Worm (Caenorhabditis elegans): ENCODE measurements around the gene clec-72.
A peak's percentile ranks its signal among the peaks of the same experiment; 100 is the strongest.

Gene clec-72

ce11 chrIV:3960396-3960795 lies 15.8 kb downstream of the clec-72 start, which contains the start of gene clec-75:
Gene clec-75 (plus strand): TSS chrIV:3960734.
- TF ChIP-seq lir-3 (tag; optimal IDR thresholded peaks at IDR 0.05) (no peak), pqm-1 (tag; optimal IDR thresholded peaks at IDR 0.05) (peak; percentile 73), ceh-62 (tag; optimal IDR thresholded peaks at IDR 0.05) (no peak), zfp-3 (GFP tag; conservative IDR thresholded peaks at IDR 0.05) (no peak), nhr-28 (tag; optimal IDR thresholded peaks at IDR 0.05) (peak; percentile 43), daf-16 (GFP tag; optimal IDR thresholded peaks at IDR 0.05) (no peak), daf-16 (tag; optimal IDR thresholded peaks at IDR 0.05) (peak; percentile 67), dmd-6 (GFP tag; IDR thresholded peaks at IDR 0.05) (peak; percentile 29; the same call in 1 of the 2 replicates)

- no peak for TF ChIP-seq spr-3 (GFP tag; optimal IDR thresholded peaks at IDR 0.05)
- TF ChIP-seq mdl-1 (tag; optimal IDR thresholded peaks at IDR 0.05): no peak
- TF ChIP-seq nhr-10 (tag; optimal IDR thresholded peaks at IDR 0.05): no peak
- TF ChIP-seq jun-1 (tag; optimal IDR thresholded peaks at IDR 0.05): no peak
- no peak for TF ChIP-seq nhr-76 (tag; optimal IDR thresholded peaks at IDR 0.05)
- TF ChIP-seq hlh-11 (tag; optimal IDR thresholded peaks at IDR 0.05): no peak
- no peak for TF ChIP-seq duxl-1 (tag; optimal IDR thresholded peaks at IDR 0.05; ENCODE audit: poor library complexity)
- TF ChIP-seq mdt-29 (GFP tag; IDR thresholded peaks at IDR 0.05): no peak
- TF ChIP-seq unc-130 (GFP tag; optimal IDR thresholded peaks at IDR 0.05): no peak
- TF ChIP-seq ceh-32 (tag; optimal IDR thresholded peaks at IDR 0.05; ENCODE audit: poor library complexity): no peak
- no peak for TF ChIP-seq lin-39 (tag; optimal IDR thresholded peaks at IDR 0.05)
- TF ChIP-seq egl-43 (GFP tag; IDR thresholded peaks at IDR 0.05): no peak
- TF ChIP-seq arid-1 (GFP tag; conservative IDR thresholded peaks at IDR 0.05): no peak
- TF ChIP-seq vab-7 (GFP tag; IDR thresholded peaks at IDR 0.05): no peak
- no peak for TF ChIP-seq spr-1 (tag; optimal IDR thresholded peaks at IDR 0.05)
- no peak for TF ChIP-seq egl-27 (tag; optimal IDR thresholded peaks at IDR 0.05)
Observed at ce11 chrIV:3962584-3962983, 18.0 kb downstream of the clec-72 start, which contains the start of gene Y46C8AM.1. Gene Y46C8AM.1 (plus strand): TSS chrIV:3962884.

ce11 chrIV:3963498-3963897 lies 18.9 kb downstream of the clec-72 start:
- TF ChIP-seq lim-7 (GFP tag; IDR thresholded peaks at IDR 0.05): no peak
- TF ChIP-seq daf-16 (GFP tag; optimal IDR thresholded peaks at IDR 0.05): no peak
- no peak for TF ChIP-seq daf-16 (tag; optimal IDR thresholded peaks at IDR 0.05)
- no peak for TF ChIP-seq hmg-1.1 (GFP tag; IDR thresholded peaks at IDR 0.05)
- TF ChIP-seq dve-1 (tag; optimal IDR thresholded peaks at IDR 0.05; ENCODE audit: insufficient read depth): no peak
- no peak for TF ChIP-seq Y5F2A.4 (GFP tag; optimal IDR thresholded peaks at IDR 0.05)
- TF ChIP-seq aly-2 (tag; optimal IDR thresholded peaks at IDR 0.05): no peak
- no peak for TF ChIP-seq T20F7.1 (GFP tag; optimal IDR thresholded peaks at IDR 0.05)
- TF ChIP-seq mdt-29 (GFP tag; IDR thresholded peaks at IDR 0.05): no peak
- no peak for TF ChIP-seq attf-4 (tag; optimal IDR thresholded peaks at IDR 0.05)
- TF ChIP-seq nhr-28 (tag; optimal IDR thresholded peaks at IDR 0.05): peak; percentile 64
- TF ChIP-seq R02D3.7 (tag; optimal IDR thresholded peaks at IDR 0.05): no peak
- TF ChIP-seq nhr-48 (tag; optimal IDR thresholded peaks at IDR 0.05): no peak
- no peak for TF ChIP-seq arid-1 (GFP tag; conservative IDR thresholded peaks at IDR 0.05)
- TF ChIP-seq nhr-111 (GFP tag; optimal IDR thresholded peaks at IDR 0.05): no peak
- TF ChIP-seq hlh-30 (tag; optimal IDR thresholded peaks at IDR 0.05; ENCODE audit: insufficient read depth): peak; percentile 9
- TF ChIP-seq fkh-10 (GFP tag; optimal IDR thresholded peaks at IDR 0.05): no peak
- TF ChIP-seq dmd-6 (GFP tag; IDR thresholded peaks at IDR 0.05): peak; percentile 22; the same call in 1 of the 2 replicates
- no peak for TF ChIP-seq vab-7 (GFP tag; IDR thresholded peaks at IDR 0.05)

ce11 chrIV:3965013-3965412 lies 20.4 kb downstream of the clec-72 start, which contains the start of gene clec-76:
Gene clec-76 (plus strand): TSS chrIV:3965246.
- no peak for TF ChIP-seq mxl-3 (GFP tag; optimal IDR thresholded peaks at IDR 0.05)
- TF ChIP-seq ces-1 (GFP tag; optimal IDR thresholded peaks at IDR 0.05): no peak
- TF ChIP-seq dmd-8 (GFP tag; IDR thresholded peaks at IDR 0.05): no peak
- TF ChIP-seq spr-3 (GFP tag; optimal IDR thresholded peaks at IDR 0.05): no peak
- no peak for TF ChIP-seq saeg-2 (GFP tag; IDR thresholded peaks at IDR 0.05)
- no peak for TF ChIP-seq F49E8.2 (tag; optimal IDR thresholded peaks at IDR 0.05; ENCODE audit: borderline replicate concordance)
- TF ChIP-seq nhr-76 (tag; optimal IDR thresholded peaks at IDR 0.05): no peak
- TF ChIP-seq skn-1 (tag; optimal IDR thresholded peaks at IDR 0.05): no peak
- no peak for TF ChIP-seq ctbp-1 (GFP tag; IDR thresholded peaks at IDR 0.05)
- TF ChIP-seq fkh-10 (GFP tag; optimal IDR thresholded peaks at IDR 0.05): no peak
- TF ChIP-seq nhr-77 (tag; optimal IDR thresholded peaks at IDR 0.05): peak; percentile 58
- no peak for TF ChIP-seq snpc-4 (tag; optimal IDR thresholded peaks at IDR 0.05)
- no peak for TF ChIP-seq zfp-2 (tag; optimal IDR thresholded peaks at IDR 0.05)
- TF ChIP-seq arid-1 (GFP tag; conservative IDR thresholded peaks at IDR 0.05): no peak
- TF ChIP-seq mdl-1 (tag; optimal IDR thresholded peaks at IDR 0.05): no peak
- no peak for TF ChIP-seq lin-29 (GFP tag; IDR thresholded peaks at IDR 0.05)
